Worm (Caenorhabditis elegans): ENCODE measurements around the gene K09F6.7.
"Not testable (repeated sequence)": the region's sequence is repeated elsewhere in the genome, so short reads cannot be mapped to it uniquely, and the experiment has no call there.

Gene K09F6.7

DNA sequence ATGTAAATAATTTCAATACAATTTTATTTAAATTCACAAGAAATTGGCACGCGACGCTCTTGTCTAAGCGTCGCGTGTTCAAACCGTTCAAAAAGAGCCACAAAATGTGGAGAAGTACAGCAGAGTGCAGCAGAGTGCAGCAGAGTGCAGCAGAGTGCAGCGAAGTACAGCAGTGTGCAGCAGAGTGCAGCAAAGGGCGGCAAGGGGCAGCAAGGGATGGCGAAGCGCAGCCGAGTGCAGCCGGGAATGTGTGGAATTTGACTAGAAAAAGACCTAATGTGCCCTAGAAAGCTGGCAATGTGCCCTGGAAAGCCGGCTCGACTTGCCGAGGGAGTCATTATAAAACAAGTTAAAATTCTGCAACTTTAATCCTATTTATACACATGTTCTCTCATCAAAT lies 12.7 kb downstream of the K09F6.7 start, which contains the start of gene K09F6.6:
Gene K09F6.6, minus strand, starts transcription at position 43 of the 400 bp plus-strand sequence.
- TF ChIP-seq ceh-22 (tag; optimal IDR thresholded peaks at IDR 0.05) (no peak), Y22D7AL.16 (tag; optimal IDR thresholded peaks at IDR 0.05) (no peak), che-1 (tag; optimal IDR thresholded peaks at IDR 0.05) (no peak), pag-3 (tag; optimal IDR thresholded peaks at IDR 0.05; ENCODE audit: borderline replicate concordance) (no peak), dmd-4 (tag; optimal IDR thresholded peaks at IDR 0.05; ENCODE audit: borderline replicate concordance) (no peak), C08G9.2 (tag; optimal IDR thresholded peaks at IDR 0.05) (no peak), K02D7.2 (tag; optimal IDR thresholded peaks at IDR 0.05) (no peak), nhr-232 (tag; optimal IDR thresholded peaks at IDR 0.05) (no peak), elt-4 (tag; optimal IDR thresholded peaks at IDR 0.05) (no peak), tbx-7 (tag; optimal IDR thresholded peaks at IDR 0.05) (no peak), gmeb-2 (tag; optimal IDR thresholded peaks at IDR 0.05) (no peak), unc-3 (GFP tag; conservative IDR thresholded peaks at IDR 0.05) (no peak), unc-3 (tag; optimal IDR thresholded peaks at IDR 0.05) (no peak), ceh-18 (tag; optimal IDR thresholded peaks at IDR 0.05) (no peak), pha-4 (tag; optimal IDR thresholded peaks at IDR 0.05) (no peak)

DNA sequence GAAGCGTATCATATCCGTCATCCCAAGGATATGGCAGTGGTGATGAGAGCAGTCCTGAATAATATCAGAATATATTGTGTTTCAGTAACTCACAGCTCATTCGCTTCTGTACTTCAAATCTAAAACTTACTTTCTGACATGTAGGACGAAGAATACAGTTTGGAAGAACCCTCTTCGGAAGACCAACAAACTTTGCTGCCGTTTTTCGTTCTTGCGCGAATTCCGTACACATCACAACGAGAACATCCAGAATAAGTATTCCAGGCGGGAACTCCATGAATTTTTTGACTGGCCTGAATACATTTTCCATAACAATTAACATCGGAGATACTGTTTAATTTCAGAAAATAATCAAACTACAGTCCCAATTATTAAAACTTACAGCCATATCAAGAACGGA lies 14.5 kb downstream of the K09F6.7 start, which contains the start of gene K09F6.15:
Gene K09F6.15, minus strand, starts transcription at position 101 of the 400 bp plus-strand sequence.
- TF ChIP-seq T23F11.4 (GFP tag; optimal IDR thresholded peaks at IDR 0.05) (no peak), ttx-3 (tag; optimal IDR thresholded peaks at IDR 0.05) (no peak), dve-1 (tag; optimal IDR thresholded peaks at IDR 0.05) (no peak), tbx-7 (tag; optimal IDR thresholded peaks at IDR 0.05) (no peak), ets-4 (tag; optimal IDR thresholded peaks at IDR 0.05) (no peak), tbx-2 (tag; optimal IDR thresholded peaks at IDR 0.05) (no peak), sox-4 (tag; optimal IDR thresholded peaks at IDR 0.05) (no peak), rnt-1 (tag; optimal IDR thresholded peaks at IDR 0.05) (no peak), fkh-6 (tag; optimal IDR thresholded peaks at IDR 0.05) (no peak), pha-4 (tag; optimal IDR thresholded peaks at IDR 0.05) (no peak), ceh-30 (tag; optimal IDR thresholded peaks at IDR 0.05) (no peak), ceh-31 (tag; optimal IDR thresholded peaks at IDR 0.05) (no peak), ceh-22 (tag; optimal IDR thresholded peaks at IDR 0.05) (no peak), pag-3 (tag; optimal IDR thresholded peaks at IDR 0.05; ENCODE audit: borderline replicate concordance) (no peak), Y22D7AL.16 (tag; optimal IDR thresholded peaks at IDR 0.05) (no peak), ceh-19 (GFP tag; optimal IDR thresholded peaks at IDR 0.05) (no peak)

DNA sequence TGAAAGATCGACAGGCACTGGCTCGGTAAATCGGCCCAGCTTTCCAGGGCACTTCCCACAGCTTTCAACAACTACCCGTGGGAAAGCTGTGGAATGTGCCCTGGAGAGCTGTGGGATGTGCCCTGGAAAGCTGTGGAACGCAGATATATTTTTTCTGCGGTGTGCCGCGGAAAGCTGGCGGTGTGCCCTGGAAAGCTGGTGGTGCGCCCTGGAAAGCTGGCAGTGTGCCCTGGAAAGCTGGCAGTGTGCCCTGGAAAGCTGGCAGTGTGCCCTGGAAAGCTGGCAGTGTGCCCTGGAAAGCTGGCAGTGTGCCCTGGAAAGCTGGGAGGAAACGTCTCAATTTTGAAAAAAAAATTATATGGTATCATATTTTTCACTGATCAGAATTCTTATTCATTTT lies 18.2 kb downstream of the K09F6.7 start:
- no peak for TF ChIP-seq nhr-232 (tag; optimal IDR thresholded peaks at IDR 0.05)
- TF ChIP-seq hlh-6 (tag; optimal IDR thresholded peaks at IDR 0.05): peak; percentile 15
- TF ChIP-seq unc-3 (GFP tag; conservative IDR thresholded peaks at IDR 0.05): no peak
- no peak for TF ChIP-seq unc-3 (tag; optimal IDR thresholded peaks at IDR 0.05)

DNA sequence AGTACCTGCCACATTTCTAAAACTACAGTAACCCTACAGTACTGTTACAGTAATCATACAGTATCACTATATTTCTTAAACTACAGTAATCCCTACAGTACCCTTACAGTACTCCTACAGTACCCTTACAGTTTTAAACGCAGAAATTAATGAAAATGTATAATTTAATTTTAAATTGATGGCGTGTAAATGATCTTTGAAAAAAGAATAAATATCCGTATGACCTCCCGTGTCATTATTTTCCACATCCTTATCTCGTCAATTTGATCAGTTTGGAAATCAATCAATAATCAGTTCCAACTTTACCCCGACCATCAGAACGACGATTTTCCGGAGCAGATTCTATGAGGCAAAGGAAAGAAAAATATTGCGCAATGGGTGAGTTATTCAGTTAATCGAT lies 37.1 kb downstream of the K09F6.7 start, which contains the start of gene K09F6.3:
Gene K09F6.3, plus strand, starts transcription at position 301 of the 400 bp plus-strand sequence.
- TF ChIP-seq lin-11 (tag; optimal IDR thresholded peaks at IDR 0.05); ceh-19 (GFP tag; optimal IDR thresholded peaks at IDR 0.05); pros-1 (tag; optimal IDR thresholded peaks at IDR 0.05): not testable (repeated sequence)

DNA sequence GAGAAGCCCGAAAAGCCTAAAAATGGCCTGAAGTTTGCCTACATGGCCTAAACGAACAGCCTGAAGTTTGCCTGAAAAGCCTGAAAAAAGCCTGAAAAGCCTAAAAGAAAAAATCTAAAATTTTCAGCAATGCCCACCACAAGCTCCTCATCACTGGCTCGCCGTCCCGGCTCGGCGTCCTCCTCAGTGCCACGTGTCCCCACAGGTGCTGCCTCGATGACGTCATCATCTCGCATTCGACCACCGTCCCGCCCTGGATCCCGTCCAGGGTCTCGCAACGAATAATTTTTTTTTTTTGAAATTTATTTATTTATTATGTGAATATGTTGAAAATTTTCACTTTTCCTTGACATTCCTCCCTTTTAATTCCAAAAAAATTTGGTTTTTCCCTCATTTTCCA lies 38.3 kb downstream of the K09F6.7 start:
- TF ChIP-seq sox-2 (GFP tag; IDR thresholded peaks at IDR 0.05) (no peak), nhr-11 (tag; optimal IDR thresholded peaks at IDR 0.05) (no peak), fax-1 (tag; optimal IDR thresholded peaks at IDR 0.05) (no peak), tbx-2 (tag; optimal IDR thresholded peaks at IDR 0.05) (no peak), mec-3 (tag; optimal IDR thresholded peaks at IDR 0.05; ENCODE audit: borderline replicate concordance) (no peak), hlh-13 (GFP tag; optimal IDR thresholded peaks at IDR 0.05) (no peak), unc-55 (GFP tag; optimal IDR thresholded peaks at IDR 0.05) (no peak), pqm-1 (tag; optimal IDR thresholded peaks at IDR 0.05) (no peak), ref-2 (tag; optimal IDR thresholded peaks at IDR 0.05) (no peak), hlh-30 (tag; optimal IDR thresholded peaks at IDR 0.05; ENCODE audit: insufficient read depth) (no peak), hlh-15 (tag; optimal IDR thresholded peaks at IDR 0.05) (no peak), nfya-1 (tag; optimal IDR thresholded peaks at IDR 0.05) (no peak)

Data from whole organism, late embryonic.